Worm (Caenorhabditis elegans) whole organism, L2 larva: ENCODE measurements around the gene F32G8.2.
A peak's percentile ranks its signal among the peaks of the same experiment; 100 is the strongest.

Source experiments
- blmp-1 ChIP-seq: sonication (generic microtip); optimal IDR thresholded peaks from 2 replicates; lab custom pipeline; 2017; ENCODE audit warnings: missing genetic modification characterization, mild to moderate bottlenecking, missing compliant biosample characterization, antibody characterized with exemption, moderate library complexity; ENCODE audit not compliant: insufficient read depth
- nhr-12 ChIP-seq: fragments of 150-350 bp; optimal IDR thresholded peaks from 2 replicates; lab custom pipeline; 2014; ENCODE audit warnings: missing biosample characterization, missing genetic modification characterization
- nhr-237 ChIP-seq: fragments of 150-350 bp; optimal IDR thresholded peaks from 2 replicates; lab custom pipeline; 2014; ENCODE audit warnings: missing biosample characterization, missing genetic modification characterization
- nhr-25 ChIP-seq: fragments of 150-350 bp; sonication (generic microtip); optimal IDR thresholded peaks from 3 replicates; lab custom pipeline; 2014; ENCODE audit warnings: missing biosample characterization, missing genetic modification characterization
- peb-1 ChIP-seq: fragments of 150-350 bp; optimal IDR thresholded peaks from 2 replicates; lab custom pipeline; 2014; ENCODE audit warnings: missing biosample characterization, missing genetic modification characterization
- sem-4 ChIP-seq: fragments of 150-350 bp; optimal IDR thresholded peaks from 2 replicates; lab custom pipeline; 2014; ENCODE audit warnings: missing biosample characterization, missing genetic modification reagents, missing genetic modification characterization
- sma-9 ChIP-seq, 2 experiments: fragments of 150-350 bp in 1 of 2; sonication (generic microtip) in 1 of 2; optimal IDR thresholded peaks; 2 replicates each; lab custom pipeline; 2014 to 2016; ENCODE audit warnings: missing genetic modification characterization in 2 of 2, mild to moderate bottlenecking in 1 of 2, missing biosample characterization in 1 of 2, missing compliant biosample characterization in 1 of 2, missing genetic modification reagents in 1 of 2, moderate library complexity in 1 of 2
- unc-55 ChIP-seq: fragments of 150-350 bp; sonication (generic microtip); optimal IDR thresholded peaks from 3 replicates; lab custom pipeline; 2014; ENCODE audit warnings: missing biosample characterization, missing genetic modification reagents, missing genetic modification characterization

Gene F32G8.2

ce11 chrV:10598670-10599154 lies 48.9 kb downstream of the F32G8.2 start, which contains the start of gene scpl-4:
scpl-4 (plus strand) TSS chrV:10599104.
- TF ChIP-seq nhr-12 (tag; lab: Kevin White, UChicago) (no peak), nhr-237 (tag; lab: Kevin White, UChicago) (no peak), unc-55 (GFP tag; lab: Kevin White, UChicago) (peak; percentile 36)
- TF ChIP-seq, all 48 proteins: peak for 1

DNA sequence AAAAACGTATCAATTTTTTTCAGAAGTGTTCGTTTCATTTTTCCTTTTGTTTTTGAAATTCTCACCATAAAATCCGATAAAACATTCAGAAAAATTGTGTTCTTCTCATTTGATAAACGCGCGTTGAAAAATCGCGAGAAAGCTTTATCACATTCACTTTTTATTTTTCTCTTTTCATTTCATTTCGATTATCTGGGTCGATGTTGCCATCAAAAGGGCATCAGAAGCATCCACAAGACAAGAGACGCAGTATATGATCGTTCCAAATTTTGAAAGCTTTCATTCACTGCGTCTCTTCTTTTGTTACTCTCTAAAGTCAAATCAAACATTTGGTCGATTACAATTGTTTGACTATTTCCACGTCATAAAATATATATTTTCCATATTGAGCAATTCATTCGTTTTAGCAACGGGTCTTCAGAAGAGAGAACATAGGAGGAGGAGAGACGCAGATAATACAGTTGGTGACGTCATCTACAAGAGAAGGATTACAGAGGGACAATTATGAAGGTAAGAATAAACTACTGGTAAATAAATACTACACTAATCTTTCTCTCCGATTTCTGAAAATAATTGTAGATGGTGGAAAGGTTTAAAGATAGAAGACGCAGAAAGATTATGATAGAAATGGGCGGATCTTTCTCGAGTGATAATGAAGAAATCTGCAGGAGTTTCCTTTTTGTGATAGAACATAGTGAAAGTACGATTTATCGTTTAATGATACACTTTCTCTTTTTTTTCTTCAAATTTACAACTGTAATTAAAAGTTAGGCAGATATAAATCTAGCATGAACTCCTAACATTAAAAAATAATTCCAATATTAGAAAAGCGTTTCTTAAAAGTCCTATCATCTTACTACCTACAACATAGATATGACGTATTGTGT lies 52.5 kb downstream of the F32G8.2 start, which contains the start of gene H27A22.1:
H27A22.1 (plus strand) TSS at position 505 of the 887 bp plus-strand sequence.
- no peak for TF ChIP-seq sma-9 (GFP tag; optimal IDR thresholded peaks at IDR 0.05; lab: Kevin White, UChicago)
- TF ChIP-seq sma-9 (tag; optimal IDR thresholded peaks at IDR 0.05; lab: Kevin White, UChicago): no peak
- TF ChIP-seq blmp-1 (tag; lab: Kevin White, UChicago): peak; percentile 95
- TF ChIP-seq sem-4 (tag; lab: Kevin White, UChicago): no peak
- TF ChIP-seq peb-1 (tag; lab: Kevin White, UChicago): no peak
- peak; percentile 9 for TF ChIP-seq nhr-25
